Worm (Caenorhabditis elegans) whole organism, late embryonic: Measurements from ENCODE around the gene alh-8.

Source experiments
- T23F11.4 ChIP-seq: fragments of 200-800 bp; sonication (Bioruptor generic); optimal IDR thresholded peaks from 2 replicates; lab custom pipeline; 2018; ENCODE audit warnings: mild to moderate bottlenecking, missing genetic modification characterization, missing compliant biosample characterization
- ahr-1 ChIP-seq: sonication (generic microtip); optimal IDR thresholded peaks from 2 replicates; lab custom pipeline; 2016; ENCODE audit warnings: missing genetic modification characterization, missing compliant biosample characterization
- ama-1 ChIP-seq: fragments of 150-350 bp; optimal IDR thresholded peaks from 2 replicates; lab custom pipeline; 2014
- ceh-24 ChIP-seq: sonication (generic microtip); optimal IDR thresholded peaks from 2 replicates; lab custom pipeline; 2016; ENCODE audit warnings: mild to moderate bottlenecking, missing genetic modification characterization, missing compliant biosample characterization
- elt-2 ChIP-seq: sonication (generic microtip); optimal IDR thresholded peaks from 2 replicates; lab custom pipeline; 2016; ENCODE audit warnings: missing genetic modification reagents, missing genetic modification characterization, missing compliant biosample characterization
- elt-4 ChIP-seq: sonication (generic microtip); optimal IDR thresholded peaks from 2 replicates; lab custom pipeline; 2016; ENCODE audit warnings: missing genetic modification characterization, missing compliant biosample characterization
- fkh-10 ChIP-seq: fragments of 150-350 bp; optimal IDR thresholded peaks from 2 replicates; lab custom pipeline; 2014; ENCODE audit warnings: missing biosample characterization, missing genetic modification reagents, missing genetic modification characterization
- fkh-6 ChIP-seq: sonication (generic microtip); optimal IDR thresholded peaks from 2 replicates; lab custom pipeline; 2016; ENCODE audit warnings: missing genetic modification characterization, missing compliant biosample characterization
- nfya-1 ChIP-seq: sonication (generic microtip); optimal IDR thresholded peaks from 2 replicates; lab custom pipeline; 2017; ENCODE audit warnings: missing genetic modification characterization, mild to moderate bottlenecking, missing compliant biosample characterization, antibody characterized with exemption, moderate library complexity
- npax-4 ChIP-seq: sonication (generic microtip); optimal IDR thresholded peaks from 2 replicates; lab custom pipeline; 2016; ENCODE audit warnings: missing genetic modification characterization, missing compliant biosample characterization
- sdc-2 ChIP-seq: sonication (generic microtip); optimal IDR thresholded peaks from 2 replicates; lab custom pipeline; 2016; ENCODE audit warnings: missing genotype, missing genetic modification characterization, missing compliant biosample characterization
- unc-55 ChIP-seq: sonication (generic microtip); optimal IDR thresholded peaks from 2 replicates; lab custom pipeline; 2017; ENCODE audit warnings: missing biosample characterization, missing genetic modification reagents, missing genetic modification characterization

ce11 chrII:11680220-11680619 is 48.6 kb upstream of the alh-8 start:
- TF ChIP-seq fkh-10 (no peak), ahr-1 (tag; lab: Kevin White, UChicago) (no peak), T23F11.4 (GFP tag; lab: Kevin White, UChicago) (no peak), fkh-6 (tag; lab: Kevin White, UChicago) (no peak), unc-55 (GFP tag; lab: Kevin White, UChicago) (no peak), elt-4 (no peak), ama-1 (lab: Kevin White, UChicago) (no peak), sdc-2 (tag; lab: Kevin White, UChicago) (no peak), nfya-1 (tag; lab: Kevin White, UChicago) (no peak), ceh-24 (tag; lab: Kevin White, UChicago) (no peak), elt-2 (no peak), npax-4 (tag; lab: Kevin White, UChicago) (no peak)
